Worm (Caenorhabditis elegans): Measurements from ENCODE around the gene F29C4.4.
A peak's percentile ranks its signal among the peaks of the same experiment; 100 is the strongest.

F29C4.4 gene

DNA sequence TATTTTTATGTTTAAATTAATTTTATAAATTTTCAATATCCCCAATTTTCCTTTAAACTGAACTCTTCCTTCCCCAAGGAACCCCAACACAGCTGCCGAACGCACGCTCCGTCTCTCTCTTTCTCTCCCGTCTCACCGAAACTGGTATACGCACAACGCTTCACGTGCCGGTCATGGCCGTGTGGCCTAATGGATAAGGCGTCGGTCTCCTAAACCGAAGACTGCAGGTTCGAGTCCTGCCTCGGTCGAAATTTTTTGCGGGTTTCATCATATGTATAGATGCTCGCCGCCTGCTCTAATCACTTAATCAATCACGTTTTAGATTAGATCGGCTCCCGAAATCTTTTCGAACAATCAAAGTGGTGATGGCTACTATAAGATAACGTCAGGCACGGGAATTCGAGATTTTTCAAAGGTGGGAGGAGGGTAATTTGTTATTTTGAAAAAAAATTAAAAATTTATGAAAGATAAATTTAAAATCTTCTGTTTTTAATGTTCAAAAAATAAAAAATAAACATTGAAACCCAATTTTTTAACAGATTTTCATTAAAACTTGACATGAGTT, 32.4 kb downstream of the F29C4.4 start (continued):
- TF ChIP-seq mab-5 (tag; optimal IDR thresholded peaks at IDR 0.05), result no peak
- peak; percentile 81 for TF ChIP-seq hlh-1 (tag; optimal IDR thresholded peaks at IDR 0.05)

DNA sequence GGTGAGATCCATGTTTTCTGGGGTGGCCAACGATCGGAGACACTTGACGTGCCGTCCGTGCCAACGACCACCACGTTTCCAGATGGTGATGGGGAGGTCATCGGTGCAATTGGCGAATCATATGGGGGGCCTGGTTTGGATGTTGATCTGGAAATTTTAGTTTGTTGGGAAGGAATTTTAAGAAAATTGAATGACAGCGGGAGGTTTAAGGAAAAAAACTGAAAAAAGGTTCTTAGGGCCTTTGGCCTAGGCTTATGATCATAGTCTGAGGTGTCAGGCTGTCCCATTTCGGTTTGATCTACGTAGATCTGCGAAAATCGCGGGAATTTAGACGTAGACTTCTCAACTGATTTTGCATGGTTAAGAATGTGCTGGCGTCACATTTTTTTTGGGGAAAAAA, 36.3 kb downstream of the F29C4.4 start, which contains the start of gene col-99:
Gene col-99, minus strand, starts transcription at position 101 of the 400 bp plus-strand sequence.
- TF ChIP-seq pha-4 (tag; optimal IDR thresholded peaks at IDR 0.05), result no peak
- no peak for TF ChIP-seq bed-3 (GFP tag; optimal IDR thresholded peaks at IDR 0.05)
- no peak for TF ChIP-seq mab-5 (tag; optimal IDR thresholded peaks at IDR 0.05)
- no peak for TF ChIP-seq elt-3 (tag; optimal IDR thresholded peaks at IDR 0.05)
- no peak for TF ChIP-seq mls-2 (tag; optimal IDR thresholded peaks at IDR 0.05)

DNA sequence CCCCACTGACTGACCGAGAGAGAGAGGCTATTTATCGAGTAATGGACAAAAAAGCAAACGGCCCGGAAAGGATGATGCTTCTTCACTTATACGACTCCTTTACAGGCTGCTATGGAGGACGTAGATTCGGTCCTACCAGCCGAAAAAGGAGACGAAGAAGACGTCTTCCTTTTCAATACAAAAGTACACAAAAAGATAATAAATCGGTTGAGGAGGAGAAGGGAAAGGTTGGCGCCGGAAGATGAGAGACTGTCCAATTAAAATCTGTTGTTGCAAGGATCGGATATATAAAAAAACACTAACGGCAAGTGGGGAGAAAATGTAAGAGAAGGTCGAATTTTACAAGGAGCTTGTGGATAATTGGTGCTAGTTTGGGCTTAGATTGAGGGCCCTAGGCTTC, 37.3 kb downstream of the F29C4.4 start:
- TF ChIP-seq unc-120 (tag; optimal IDR thresholded peaks at IDR 0.05; ENCODE audit: poor library complexity, severe bottlenecking) (no peak), ham-2 (GFP tag; optimal IDR thresholded peaks at IDR 0.05) (no peak), snpc-4 (tag; optimal IDR thresholded peaks at IDR 0.05) (no peak), mls-2 (tag; optimal IDR thresholded peaks at IDR 0.05) (no peak), ztf-11 (tag; optimal IDR thresholded peaks at IDR 0.05) (no peak), flh-1 (GFP tag; optimal IDR thresholded peaks at IDR 0.05) (no peak), lsy-2 (tag; optimal IDR thresholded peaks at IDR 0.05) (no peak), blmp-1 (tag; optimal IDR thresholded peaks at IDR 0.05) (no peak), pha-4 (tag; optimal IDR thresholded peaks at IDR 0.05) (no peak), lin-13 (tag; optimal IDR thresholded peaks at IDR 0.05) (no peak), elt-1 (tag; optimal IDR thresholded peaks at IDR 0.05; ENCODE audit: borderline replicate concordance, insufficient read depth) (no peak), tbx-8 (GFP tag; optimal IDR thresholded peaks at IDR 0.05) (no peak), ceh-83 (GFP tag; optimal IDR thresholded peaks at IDR 0.05) (no peak), mab-5 (tag; optimal IDR thresholded peaks at IDR 0.05) (no peak), ceh-43 (GFP tag; optimal IDR thresholded peaks at IDR 0.05) (no peak)

DNA sequence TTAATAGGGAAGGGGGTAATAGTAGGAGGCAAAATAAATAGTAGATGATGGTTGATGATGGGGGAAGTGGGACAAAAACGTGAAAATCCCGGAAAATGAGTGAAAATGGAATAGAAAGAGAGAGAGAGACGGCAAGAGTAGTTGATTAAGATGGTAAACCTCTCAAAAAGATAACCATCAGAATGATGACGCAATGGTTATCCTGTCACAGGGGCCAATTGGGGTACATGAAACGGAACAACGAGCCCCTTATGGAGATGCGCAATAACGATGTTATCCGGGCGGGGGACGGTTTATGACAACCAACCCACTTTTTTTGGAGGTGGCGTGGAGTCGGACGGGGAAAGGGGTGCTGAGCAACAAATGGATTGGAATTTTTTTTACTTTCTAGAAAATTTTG, 38.3 kb downstream of the F29C4.4 start:
- TF ChIP-seq zip-8 (tag; optimal IDR thresholded peaks at IDR 0.05) (peak; percentile 29), ceh-83 (GFP tag; optimal IDR thresholded peaks at IDR 0.05) (no peak), ceh-39 (tag; optimal IDR thresholded peaks at IDR 0.05) (no peak), elt-1 (tag; optimal IDR thresholded peaks at IDR 0.05; ENCODE audit: borderline replicate concordance, insufficient read depth) (peak; percentile 59), nhr-2 (tag; optimal IDR thresholded peaks at IDR 0.05) (peak; percentile 95), ces-1 (GFP tag; optimal IDR thresholded peaks at IDR 0.05) (no peak), sem-2 (GFP tag; optimal IDR thresholded peaks at IDR 0.05) (no peak), unc-62 (GFP tag; optimal IDR thresholded peaks at IDR 0.05) (peak; percentile 12)

DNA sequence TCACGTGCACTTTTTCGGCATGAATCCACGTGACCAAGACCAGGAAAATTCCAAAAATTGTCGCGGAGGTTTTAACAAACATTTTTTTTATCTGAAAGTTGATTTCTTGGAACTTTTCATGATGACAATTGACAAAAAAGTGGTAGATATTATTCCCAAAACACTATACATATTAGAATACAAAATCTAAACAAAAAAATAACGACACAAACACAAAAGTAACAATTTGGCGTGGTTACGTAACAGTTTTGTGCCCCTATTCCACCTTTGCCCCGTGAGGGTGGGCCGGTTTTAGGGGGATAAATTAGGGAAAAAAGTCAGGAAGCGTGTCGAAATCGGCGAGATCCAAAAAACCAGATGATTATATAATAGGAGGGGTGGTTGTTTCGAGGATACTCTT, 46.3 kb downstream of the F29C4.4 start, which contains the start of gene gegf-1:
Gene gegf-1, minus strand, starts transcription at position 101 of the 400 bp plus-strand sequence.
- TF ChIP-seq mep-1 (tag; optimal IDR thresholded peaks at IDR 0.05), result no peak

DNA sequence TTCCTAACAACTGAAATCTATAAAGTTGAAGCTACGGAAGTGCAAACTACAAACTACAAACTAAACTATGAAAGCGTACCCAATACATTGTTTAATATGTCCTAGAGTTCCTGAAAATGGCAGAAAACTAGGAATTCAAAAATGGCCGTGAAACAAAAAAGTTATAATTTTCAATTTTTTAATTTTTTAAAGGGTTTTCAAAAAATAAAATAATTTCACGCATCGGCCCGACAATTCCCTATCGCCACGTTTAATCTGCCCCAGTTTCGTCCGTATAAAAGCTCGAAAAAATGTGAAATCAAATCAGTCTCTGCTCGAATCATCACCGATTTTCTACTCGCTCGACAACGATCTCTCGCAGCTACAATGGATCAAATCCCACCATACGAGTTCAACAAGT, 47.2 kb downstream of the F29C4.4 start, which contains the start of gene Y38C1AA.7:
Gene Y38C1AA.7, plus strand, starts transcription at position 301 of the 400 bp plus-strand sequence.
- TF ChIP-seq nhr-28 (tag; optimal IDR thresholded peaks at IDR 0.05), result no peak
- TF ChIP-seq hlh-1 (tag; optimal IDR thresholded peaks at IDR 0.05), result no peak
- no peak for TF ChIP-seq cnd-1 (tag; optimal IDR thresholded peaks at IDR 0.05)
- TF ChIP-seq unc-39 (tag; optimal IDR thresholded peaks at IDR 0.05), result no peak
- no peak for TF ChIP-seq elt-1 (tag; optimal IDR thresholded peaks at IDR 0.05; ENCODE audit: borderline replicate concordance, insufficient read depth)
- TF ChIP-seq ztf-11 (tag; optimal IDR thresholded peaks at IDR 0.05), result no peak
- no peak for TF ChIP-seq lin-32 (GFP tag; optimal IDR thresholded peaks at IDR 0.05)
- TF ChIP-seq ces-1 (GFP tag; optimal IDR thresholded peaks at IDR 0.05), result no peak
- no peak for TF ChIP-seq ceh-83 (GFP tag; optimal IDR thresholded peaks at IDR 0.05)
- TF ChIP-seq unc-62 (GFP tag; optimal IDR thresholded peaks at IDR 0.05), result no peak
- no peak for TF ChIP-seq sem-2 (GFP tag; optimal IDR thresholded peaks at IDR 0.05)

Measured in whole organism, mixed stage, embryonic.